Fruit fly (Drosophila melanogaster): Measurements from ENCODE around the gene tbc.

- TF ChIP-seq psq (optimal IDR thresholded peaks at IDR 0.05) = no peak
- no peak for TF ChIP-seq h (optimal IDR thresholded peaks at IDR 0.05)
- TF ChIP-seq ttk (optimal IDR thresholded peaks at IDR 0.05) = no peak
- TF ChIP-seq insv (optimal IDR thresholded peaks at IDR 0.05) = no peak
- no peak for TF ChIP-seq Sin3A (optimal IDR thresholded peaks at IDR 0.05)
- TF ChIP-seq Myc (optimal IDR thresholded peaks at IDR 0.05) = no peak
These were observed 36.7 kb downstream of the tbc start, which contains the start of gene CG15461 for dm6 chrX:20485880-20486279.
